Worm (Caenorhabditis elegans) whole organism, L4/young adult: Measurements from ENCODE around the gene srh-17.

ENCODE experiments used
- W03F9.2 ChIP-seq: fragments of 150-350 bp; optimal IDR thresholded peaks from 2 replicates; lab custom pipeline; 2014; ENCODE audit warnings: missing biosample characterization, missing genetic modification characterization
- dao-5 ChIP-seq: sonication (generic microtip); optimal IDR thresholded peaks from 2 replicates; lab custom pipeline; 2016; ENCODE audit warnings: missing genotype, missing genetic modification characterization, moderate library complexity, missing compliant biosample characterization
- him-1 ChIP-seq: sonication (generic microtip); optimal IDR thresholded peaks from 2 replicates; lab custom pipeline; 2016; ENCODE audit warnings: missing genotype, missing genetic modification reagents, missing genetic modification characterization, missing compliant biosample characterization

srh-17 gene

ce11 chrV:14660608-14661355 is at the start of gene srh-17:
Gene srh-17 (plus strand): TSS chrV:14661305.
- TF ChIP-seq W03F9.2 (tag; lab: Kevin White, UChicago) = no peak
- no peak for TF ChIP-seq him-1

- TF ChIP-seq W03F9.2 (tag; lab: Kevin White, UChicago) (peak; percentile 62), him-1 (no peak)
Observed at ce11 chrV:14612168-14612567, 48.9 kb upstream of the srh-17 start, which contains the start of the genes R11H6.5 and ccnk-1. Gene R11H6.5 (minus strand): TSS chrV:14612222. Gene ccnk-1 (plus strand): TSS chrV:14612548.

ce11 chrV:14614454-14614853 is 46.7 kb upstream of the srh-17 start:
- no peak for TF ChIP-seq W03F9.2 (tag; lab: Kevin White, UChicago)
- TF ChIP-seq dao-5 (tag; lab: Kevin White, UChicago) = no peak
- no peak for TF ChIP-seq him-1

ce11 chrV:14615671-14616070 is 45.4 kb upstream of the srh-17 start:
- TF ChIP-seq dao-5 (tag; lab: Kevin White, UChicago) = no peak
- TF ChIP-seq W03F9.2 (tag; lab: Kevin White, UChicago) = no peak
- TF ChIP-seq him-1 = no peak

DNA sequence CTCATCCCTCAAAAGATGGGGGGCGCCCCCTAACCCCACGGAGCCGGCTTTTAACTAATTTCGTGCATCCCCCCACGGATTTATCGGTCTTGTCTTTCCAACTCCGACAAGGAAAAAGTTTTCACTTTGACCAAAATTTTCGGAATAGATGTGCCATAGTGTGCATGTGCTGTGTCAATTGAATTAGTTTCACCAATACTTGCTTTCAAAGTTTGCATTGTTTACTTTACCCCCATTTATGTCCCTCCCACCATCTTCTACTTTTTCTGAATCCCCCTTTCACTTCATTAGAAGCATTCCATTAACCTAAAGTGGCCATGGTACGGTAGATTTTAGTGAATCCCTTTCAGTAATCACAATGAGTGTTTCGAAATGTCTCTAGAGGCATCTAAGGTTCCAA is 43.4 kb upstream of the srh-17 start:
- TF ChIP-seq dao-5 (tag; lab: Kevin White, UChicago) = no peak
- no peak for TF ChIP-seq him-1
- no peak for TF ChIP-seq W03F9.2 (tag; lab: Kevin White, UChicago)

DNA sequence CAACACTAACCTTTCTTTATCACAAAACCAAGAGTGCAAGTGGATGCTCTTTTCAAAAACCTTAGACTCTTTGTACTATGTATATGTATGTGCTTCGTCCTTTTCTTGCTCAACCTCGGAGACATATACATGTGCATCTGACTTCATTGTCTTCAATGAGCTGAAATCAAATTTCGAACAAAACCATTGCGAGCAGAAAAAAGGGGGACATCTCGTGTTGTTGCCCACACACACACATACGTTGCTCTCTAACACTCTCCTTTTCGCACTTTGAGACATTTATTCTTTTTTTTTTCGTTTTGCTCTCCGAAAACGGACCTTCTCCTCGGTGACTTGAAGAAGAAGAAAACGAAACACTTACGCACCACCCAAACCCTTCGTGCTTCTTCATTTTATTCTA is 40.8 kb upstream of the srh-17 start:
- no peak for TF ChIP-seq W03F9.2 (tag; lab: Kevin White, UChicago)

ce11 chrV:14620835-14621234 is 40.3 kb upstream of the srh-17 start, which contains the start of gene hot-1:
Gene hot-1 (plus strand): TSS chrV:14621135.
- no peak for TF ChIP-seq dao-5 (tag; lab: Kevin White, UChicago)
- TF ChIP-seq W03F9.2 (tag; lab: Kevin White, UChicago) = no peak

- TF ChIP-seq dao-5 (tag; lab: Kevin White, UChicago) (no peak), him-1 (no peak), W03F9.2 (tag; lab: Kevin White, UChicago) (no peak)
Observed at ce11 chrV:14625662-14626061, 35.4 kb upstream of the srh-17 start.

- TF ChIP-seq W03F9.2 (tag; lab: Kevin White, UChicago) (no peak), him-1 (no peak), dao-5 (tag; lab: Kevin White, UChicago) (no peak)
Observed at ce11 chrV:14631588-14631987, 29.5 kb upstream of the srh-17 start, which contains the start of gene F43D2.3. Gene F43D2.3 (plus strand): TSS chrV:14631888.

DNA sequence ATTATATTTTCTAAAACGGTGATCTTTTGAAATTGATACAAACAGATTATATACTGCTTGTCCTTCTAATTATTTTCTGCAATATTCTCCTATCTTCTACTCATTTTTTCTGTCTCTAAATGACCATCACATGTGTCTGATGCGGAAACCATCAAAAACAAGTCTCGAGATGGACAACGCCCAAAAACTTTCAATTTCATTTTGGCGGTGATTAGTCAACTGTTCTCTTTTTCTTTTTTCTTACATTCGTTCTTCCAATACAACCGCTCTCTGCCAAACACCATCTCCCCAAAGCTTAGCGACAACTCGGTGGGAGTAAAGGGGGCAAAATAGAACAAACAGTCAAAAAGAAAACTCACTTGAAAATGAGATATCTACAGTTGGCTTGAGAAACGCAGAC is 27.8 kb upstream of the srh-17 start:
- no peak for TF ChIP-seq W03F9.2 (tag; lab: Kevin White, UChicago)
- TF ChIP-seq dao-5 (tag; lab: Kevin White, UChicago) = no peak
- no peak for TF ChIP-seq him-1

DNA sequence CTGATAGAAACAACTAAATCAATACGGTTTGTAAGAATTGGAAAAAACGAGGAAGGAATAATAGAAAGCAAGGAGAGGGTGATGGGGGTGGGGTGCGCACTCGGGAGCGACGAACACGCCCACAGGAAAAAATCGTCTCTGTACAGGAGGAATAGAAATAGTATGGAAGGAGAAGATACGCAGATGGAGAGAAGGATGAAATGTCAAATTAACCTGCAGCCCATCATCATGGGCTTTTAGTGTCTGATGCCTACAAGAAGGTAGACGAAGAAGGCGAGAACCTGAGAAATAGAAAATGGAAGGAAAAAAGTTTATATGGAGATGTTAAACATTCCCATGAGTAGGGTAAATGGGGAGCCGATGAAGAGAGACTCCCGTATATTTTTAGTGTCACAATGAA is 26.0 kb upstream of the srh-17 start, which contains the start of gene F43D2.6:
Gene F43D2.6 (minus strand): TSS at position 62 of the 400 bp plus-strand sequence.
- TF ChIP-seq W03F9.2 (tag; lab: Kevin White, UChicago) (no peak), him-1 (no peak), dao-5 (tag; lab: Kevin White, UChicago) (no peak)

DNA sequence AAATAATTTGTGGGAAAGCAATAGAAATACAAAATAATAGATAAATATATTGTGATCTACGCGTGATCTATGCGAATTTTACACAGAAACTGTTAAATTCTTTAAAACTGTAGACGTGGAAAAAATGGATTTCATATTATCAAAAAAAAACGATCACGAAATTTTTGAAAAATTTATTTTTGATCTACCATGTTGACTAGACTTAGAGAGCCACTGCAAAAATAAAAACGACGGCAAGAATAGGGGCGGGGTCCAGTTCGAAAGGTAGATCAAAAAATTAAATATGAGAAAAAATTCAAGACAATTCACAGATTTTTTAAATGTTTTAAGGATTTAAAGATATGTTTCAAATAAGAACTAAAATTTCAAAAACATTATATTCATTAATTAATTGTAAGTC is 23.0 kb upstream of the srh-17 start:
- TF ChIP-seq dao-5 (tag; lab: Kevin White, UChicago) = no peak
- TF ChIP-seq him-1 = no peak
- TF ChIP-seq W03F9.2 (tag; lab: Kevin White, UChicago) = no peak

ce11 chrV:14640071-14640470 is 21.0 kb upstream of the srh-17 start, which contains the start of gene F43D2.7:
Gene F43D2.7 (minus strand): TSS chrV:14640171.
- TF ChIP-seq W03F9.2 (tag; lab: Kevin White, UChicago) = no peak

ce11 chrV:14640769-14641168 is 20.3 kb upstream of the srh-17 start, which contains the start of gene C54G10.1:
Gene C54G10.1 (plus strand): TSS chrV:14641101.
- no peak for TF ChIP-seq W03F9.2 (tag; lab: Kevin White, UChicago)
- TF ChIP-seq him-1 = no peak
- TF ChIP-seq dao-5 (tag; lab: Kevin White, UChicago) = no peak

ce11 chrV:14642016-14642415 is 19.1 kb upstream of the srh-17 start:
- TF ChIP-seq dao-5 (tag; lab: Kevin White, UChicago) = no peak
- no peak for TF ChIP-seq W03F9.2 (tag; lab: Kevin White, UChicago)
- TF ChIP-seq him-1 = no peak
